Fruit fly (Drosophila melanogaster) whole organism, adult: ENCODE data around the gene Ir62a.
A peak's percentile ranks its signal among the peaks of the same experiment; 100 is the strongest.

Experiments
- CG1620 ChIP-seq: fragments of 200-800 bp; sonication (Bioruptor generic); optimal IDR thresholded peaks from 2 replicates; lab custom pipeline; 2016; ENCODE audit warnings: missing biosample characterization, missing genetic modification characterization
- CG33017 ChIP-seq: fragments of 200-800 bp; sonication (Bioruptor generic); optimal IDR thresholded peaks from 2 replicates; lab custom pipeline; 2018; ENCODE audit warnings: missing biosample characterization, mild to moderate bottlenecking, missing genetic modification characterization, moderate library complexity
- CG7045 ChIP-seq: fragments of 200-800 bp; sonication (Bioruptor generic); optimal IDR thresholded peaks from 2 replicates; lab custom pipeline; 2017; ENCODE audit warnings: missing biosample characterization, mild to moderate bottlenecking, missing genetic modification characterization
- Clk ChIP-seq: fragments of 200-800 bp; sonication (Bioruptor generic); optimal IDR thresholded peaks from 2 replicates; lab custom pipeline; 2017; ENCODE audit warnings: missing biosample characterization, missing genetic modification characterization
- Mnt ChIP-seq: fragments of 200-800 bp; sonication (Bioruptor generic); optimal IDR thresholded peaks from 2 replicates; lab custom pipeline; 2016; ENCODE audit warnings: missing biosample characterization, mild to moderate bottlenecking, missing genetic modification characterization
- ovo ChIP-seq: fragments of 200-800 bp; sonication (Bioruptor generic); optimal IDR thresholded peaks from 2 replicates; lab custom pipeline; 2016; ENCODE audit warnings: missing biosample characterization, missing genetic modification characterization
- pad ChIP-seq: fragments of 200-800 bp; sonication (Bioruptor generic); optimal IDR thresholded peaks from 3 replicates; lab custom pipeline; 2017; ENCODE audit warnings: missing biosample characterization, missing genetic modification characterization, mild to moderate bottlenecking, moderate library complexity, missing genetic modification reagents
- toe ChIP-seq: fragments of 200-800 bp; sonication (Bioruptor generic); optimal IDR thresholded peaks from 2 replicates; lab custom pipeline; 2016; ENCODE audit warnings: missing biosample characterization, missing genetic modification characterization

DNA sequence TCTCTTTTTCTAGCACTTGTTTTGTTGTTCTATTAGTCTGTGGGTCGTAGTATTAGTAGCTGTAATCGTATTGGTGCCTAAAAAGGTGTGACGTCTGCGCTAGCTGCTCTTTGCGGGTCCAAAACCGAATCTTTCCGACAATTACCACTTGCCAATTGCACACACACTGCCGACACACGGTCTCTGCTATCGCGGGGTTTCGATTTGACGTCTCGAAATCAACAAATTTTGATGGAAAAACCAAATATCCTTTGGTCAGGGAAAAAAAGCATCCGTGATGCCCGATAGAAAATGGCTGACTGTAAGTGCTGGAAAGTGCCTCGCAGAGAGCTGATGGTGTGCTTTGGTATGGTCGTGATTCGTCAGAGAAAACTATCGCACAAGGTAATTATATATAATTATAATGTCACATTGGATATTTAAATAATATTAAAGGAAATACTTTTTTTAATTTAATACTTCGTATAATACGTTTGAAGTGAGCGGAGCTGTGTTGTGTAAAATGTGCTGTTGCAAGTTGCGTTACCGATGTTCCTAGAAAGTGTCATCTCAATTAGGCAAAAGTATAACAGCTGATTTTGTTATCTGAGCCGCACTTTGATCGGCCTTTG is 27.2 kb upstream of the Ir62a start, which contains the start of the genes Pex10 and CG12099:
- TF ChIP-seq ovo (GFP tag; lab: Kevin White, UChicago) (peak; percentile 86), toe (GFP tag; lab: Kevin White, UChicago) (peak; percentile 94), pad (peak; percentile 83), Clk (peak; percentile 93), Mnt (GFP tag; lab: Kevin White, UChicago) (peak; percentile 92), CG1620 (GFP tag; lab: Kevin White, UChicago) (peak; percentile 90), CG7045 (GFP tag; lab: Kevin White, UChicago) (peak; percentile 89), CG33017 (tag; lab: Kevin White, UChicago) (peak; percentile 86)
